Worm (Caenorhabditis elegans) whole organism, midembryonic: ENCODE results near the gene dod-23.

ENCODE experiments used
- T22C8.4 ChIP-seq: fragments of 200-800 bp; sonication (Bioruptor generic); IDR thresholded peaks from 2 replicates; pipeline ENCODE4 v1.3.6; 2022; ENCODE audit warnings: missing genetic modification characterization, missing compliant biosample characterization
- cog-1 ChIP-seq: sonication (generic microtip); optimal IDR thresholded peaks from 2 replicates; lab custom pipeline; 2016; ENCODE audit warnings: missing genetic modification characterization, missing compliant biosample characterization
- flt-1 ChIP-seq: fragments of 200-800 bp; sonication (Bioruptor generic); IDR thresholded peaks from 2 replicates; pipeline ENCODE4 v1.3.6; 2022; ENCODE audit warnings: missing genetic modification characterization, missing compliant biosample characterization
- klf-2 ChIP-seq: fragments of 200-800 bp; sonication (Bioruptor generic); conservative IDR thresholded peaks from 2 replicates; pipeline ENCODE4 v1.3.6; 2022; ENCODE audit warnings: missing genetic modification reagents, missing genetic modification characterization, missing compliant biosample characterization
- med-1 ChIP-seq: sonication (generic microtip); optimal IDR thresholded peaks from 2 replicates; lab custom pipeline; 2017; ENCODE audit warnings: missing genetic modification characterization, mild to moderate bottlenecking, missing compliant biosample characterization, antibody characterized with exemption, missing genetic modification reagents; ENCODE audit not compliant: insufficient read depth
- ref-1 ChIP-seq: fragments of 200-800 bp; sonication (Bioruptor generic); conservative IDR thresholded peaks from 2 replicates; pipeline ENCODE4 v1.3.6; 2022; ENCODE audit warnings: missing genetic modification reagents, missing genetic modification characterization, missing compliant biosample characterization
- tab-1 ChIP-seq: fragments of 200-800 bp; sonication (Bioruptor generic); IDR thresholded peaks from 2 replicates; pipeline ENCODE4 v1.3.6; 2022; ENCODE audit warnings: missing genetic modification characterization, missing compliant biosample characterization
- ztf-23 ChIP-seq: fragments of 200-800 bp; sonication (Bioruptor generic); IDR thresholded peaks from 2 replicates; pipeline ENCODE4 v1.3.6; 2022; ENCODE audit warnings: missing genetic modification reagents, missing genetic modification characterization, missing compliant biosample characterization
- ztf-29 ChIP-seq: fragments of 200-800 bp; sonication (Bioruptor generic); IDR thresholded peaks from 2 replicates; pipeline ENCODE4 v1.3.6; 2022; ENCODE audit warnings: missing genetic modification reagents, missing genetic modification characterization, missing compliant biosample characterization

DNA sequence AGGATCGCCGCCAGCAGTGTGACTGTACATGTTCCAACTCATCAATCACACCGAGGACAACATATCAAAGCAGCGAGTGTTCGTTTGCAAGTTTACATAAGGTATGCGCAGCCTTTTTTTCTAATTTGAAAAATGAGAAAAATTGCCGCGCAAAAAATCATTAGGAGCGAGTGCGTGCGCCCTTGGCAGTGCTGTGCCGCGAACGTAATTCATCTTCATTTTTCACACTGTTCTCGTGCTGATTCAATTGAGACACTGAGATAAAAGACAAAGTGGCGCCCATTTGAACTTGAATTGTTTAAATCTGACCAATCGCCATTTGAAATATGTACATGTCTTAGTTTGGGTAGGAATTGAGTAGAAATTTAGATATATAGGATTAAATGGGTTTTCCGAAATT, 10.6 kb upstream of the dod-23 start:
- no peak for TF ChIP-seq tab-1 (GFP tag; lab: Robert Waterston, UW)
- TF ChIP-seq cog-1 (tag; lab: Kevin White, UChicago), result no peak
- TF ChIP-seq T22C8.4 (GFP tag; lab: Robert Waterston, UW), result no peak
- no peak for TF ChIP-seq med-1 (GFP tag; lab: Kevin White, UChicago)
- no peak for TF ChIP-seq ref-1 (GFP tag; lab: Robert Waterston, UW)
- TF ChIP-seq klf-2 (GFP tag; lab: Robert Waterston, UW), result no peak
- TF ChIP-seq ztf-29 (GFP tag; lab: Robert Waterston, UW), result no peak
- TF ChIP-seq ztf-23, result no peak
- TF ChIP-seq flt-1 (GFP tag; lab: Robert Waterston, UW), result no peak
